Worm (Caenorhabditis elegans): ENCODE measurements around the gene ent-2.

Gene ent-2

DNA sequence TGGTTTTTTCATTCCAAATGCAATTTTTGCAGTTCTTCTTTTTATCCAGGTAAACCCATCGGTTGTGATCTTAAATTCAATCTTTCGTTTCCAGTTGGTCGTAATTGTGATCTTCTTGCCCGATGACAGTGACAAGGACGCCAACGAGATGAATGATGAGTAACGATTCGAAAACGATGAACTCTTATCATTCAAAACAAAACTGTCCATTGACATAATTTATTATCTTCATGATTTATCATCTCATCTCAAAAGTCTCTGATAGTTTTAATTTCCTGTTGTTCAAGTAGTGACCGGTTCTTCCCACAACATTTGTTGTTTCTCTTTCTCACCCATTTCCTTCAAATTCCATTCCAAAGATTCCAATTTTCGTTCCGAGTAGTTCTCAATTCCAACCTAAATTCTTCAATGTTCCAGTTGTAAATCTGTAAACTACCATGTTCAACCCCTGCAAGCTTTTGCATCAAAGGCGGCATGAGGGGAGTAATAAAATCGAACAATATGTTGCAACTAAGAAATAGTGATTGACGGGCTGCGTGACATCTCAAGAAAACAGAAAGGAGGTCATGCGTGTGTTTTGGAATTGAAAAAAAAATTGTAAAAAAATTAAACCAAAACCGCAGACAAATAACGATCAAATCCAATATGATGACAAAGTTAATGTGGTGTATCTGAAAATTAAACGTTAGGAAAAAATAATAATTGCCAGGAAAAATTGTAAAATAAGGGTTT is 25.4 kb downstream of the ent-2 start:
- TF ChIP-seq unc-98 (GFP tag; IDR thresholded peaks at IDR 0.05), result no peak
- TF ChIP-seq nhr-71 (tag; optimal IDR thresholded peaks at IDR 0.05), result peak; percentile 26
- no peak for TF ChIP-seq mef-2 (tag; optimal IDR thresholded peaks at IDR 0.05)
- no peak for TF ChIP-seq ets-5 (GFP tag; IDR thresholded peaks at IDR 0.05)
- peak; percentile 85 for TF ChIP-seq nhr-85 (tag)
- TF ChIP-seq pqm-1 (tag; optimal IDR thresholded peaks at IDR 0.05), result no peak
- no peak for TF ChIP-seq fkh-4 (tag; optimal IDR thresholded peaks at IDR 0.05; ENCODE audit: borderline replicate concordance)
- TF ChIP-seq fkh-10 (GFP tag; optimal IDR thresholded peaks at IDR 0.05), result no peak
- TF ChIP-seq hlh-4 (tag; optimal IDR thresholded peaks at IDR 0.05), result no peak
- TF ChIP-seq C16A3.4 (tag; optimal IDR thresholded peaks at IDR 0.05), result no peak
- TF ChIP-seq dsc-1 (tag; optimal IDR thresholded peaks at IDR 0.05), result no peak
- TF ChIP-seq blmp-1 (tag; optimal IDR thresholded peaks at IDR 0.05), result peak; percentile 31
- TF ChIP-seq skn-1 (tag; optimal IDR thresholded peaks at IDR 0.05), result no peak
- no peak for TF ChIP-seq pax-3 (tag; optimal IDR thresholded peaks at IDR 0.05)
- TF ChIP-seq ceh-8 (GFP tag; optimal IDR thresholded peaks at IDR 0.05), result no peak
- TF ChIP-seq C04F5.9 (tag; optimal IDR thresholded peaks at IDR 0.05), result no peak
- TF ChIP-seq unc-130 (tag; optimal IDR thresholded peaks at IDR 0.05), result no peak
- no peak for TF ChIP-seq pag-3 (tag; optimal IDR thresholded peaks at IDR 0.05; ENCODE audit: borderline replicate concordance, insufficient read depth)
- TF ChIP-seq nhr-20 (tag; optimal IDR thresholded peaks at IDR 0.05), result peak; percentile 28
- no peak for TF ChIP-seq efl-3 (GFP tag; optimal IDR thresholded peaks at IDR 0.05)
- TF ChIP-seq nhr-90 (tag; optimal IDR thresholded peaks at IDR 0.05; ENCODE audit: poor library complexity), result peak; percentile 29
- TF ChIP-seq lin-14 (GFP tag; optimal IDR thresholded peaks at IDR 0.05), result peak; percentile 38
- no peak for TF ChIP-seq nhr-12 (tag; optimal IDR thresholded peaks at IDR 0.05)
- no peak for TF ChIP-seq sptf-1 (tag; optimal IDR thresholded peaks at IDR 0.05)
- TF ChIP-seq zip-4 (GFP tag; optimal IDR thresholded peaks at IDR 0.05), result no peak
- TF ChIP-seq elt-3 (tag; optimal IDR thresholded peaks at IDR 0.05), result peak in 3 of 6 experiments; percentile 19 to 80 (median 62)
- peak; percentile 51; the same call in 1 of the 2 replicates for TF ChIP-seq grh-1 (GFP tag; IDR thresholded peaks at IDR 0.05)
- TF ChIP-seq snu-23 (GFP tag; optimal IDR thresholded peaks at IDR 0.05), result peak; percentile 40
- no peak for TF ChIP-seq F16B12.6 (tag; optimal IDR thresholded peaks at IDR 0.05)
- TF ChIP-seq sox-4 (tag; optimal IDR thresholded peaks at IDR 0.05), result no peak
- TF ChIP-seq isw-1 (GFP tag; IDR thresholded peaks at IDR 0.05), result no peak
- TF ChIP-seq nhr-77 (tag; optimal IDR thresholded peaks at IDR 0.05), result no peak
- no peak for TF ChIP-seq mep-1 (tag; optimal IDR thresholded peaks at IDR 0.05)
- no peak for TF ChIP-seq aha-1 (tag; optimal IDR thresholded peaks at IDR 0.05)
- TF ChIP-seq nhr-19 (GFP tag; conservative IDR thresholded peaks at IDR 0.05), result 0 out of 2 replicates have a peak, but pooled peaks have one; percentile 19
- no peak for TF ChIP-seq nhr-11 (tag; optimal IDR thresholded peaks at IDR 0.05)
- TF ChIP-seq elt-2 (tag; optimal IDR thresholded peaks at IDR 0.05), result no peak
- no peak for TF ChIP-seq ztf-11 (tag; optimal IDR thresholded peaks at IDR 0.05)
- no peak for TF ChIP-seq ama-1 (optimal IDR thresholded peaks at IDR 0.05)
- TF ChIP-seq tlp-1 (tag; optimal IDR thresholded peaks at IDR 0.05), result no peak

DNA sequence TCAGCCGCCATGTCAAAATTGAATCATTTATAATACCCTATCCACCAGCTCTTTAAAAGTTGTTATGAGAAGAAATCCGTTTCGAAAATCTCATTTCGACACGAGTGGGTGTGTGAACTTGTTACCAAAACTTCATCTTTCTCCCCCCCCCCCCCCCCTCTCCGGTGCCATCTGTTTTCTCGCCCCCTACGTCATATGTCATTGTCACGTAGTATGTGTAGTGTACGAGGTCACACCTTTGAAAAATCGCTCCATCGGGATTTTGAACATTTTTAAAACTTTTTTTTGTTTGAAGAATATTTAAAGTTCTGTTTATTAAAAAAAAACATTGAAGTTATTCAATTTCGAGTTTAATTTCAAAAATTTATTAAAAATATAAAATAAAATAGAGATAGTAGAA is 26.9 kb downstream of the ent-2 start:
- TF ChIP-seq efl-1 (optimal IDR thresholded peaks at IDR 0.05) (no peak), efl-1 (GFP tag; optimal IDR thresholded peaks at IDR 0.05 in 1 of 2) (no peak), hpl-2 (GFP tag; optimal IDR thresholded peaks at IDR 0.05) (no peak), ceh-63 (GFP tag; optimal IDR thresholded peaks at IDR 0.05) (no peak), nhr-85 (tag) (peak; percentile 71), unc-30 (tag; optimal IDR thresholded peaks at IDR 0.05) (no peak), C16A3.4 (tag; optimal IDR thresholded peaks at IDR 0.05) (no peak), sptf-1 (tag; optimal IDR thresholded peaks at IDR 0.05) (no peak), sox-4 (tag; optimal IDR thresholded peaks at IDR 0.05) (no peak), fkh-8 (tag; optimal IDR thresholded peaks at IDR 0.05) (no peak), lin-14 (GFP tag; optimal IDR thresholded peaks at IDR 0.05) (peak; percentile 86), unc-62 (GFP tag; optimal IDR thresholded peaks at IDR 0.05) (no peak), irx-1 (tag; optimal IDR thresholded peaks at IDR 0.05) (peak; percentile 4), fkh-4 (tag; optimal IDR thresholded peaks at IDR 0.05; ENCODE audit: borderline replicate concordance) (no peak), aha-1 (tag; optimal IDR thresholded peaks at IDR 0.05) (no peak), tlp-1 (tag; optimal IDR thresholded peaks at IDR 0.05) (no peak), hlh-4 (tag; optimal IDR thresholded peaks at IDR 0.05) (no peak), lin-39 (tag; optimal IDR thresholded peaks at IDR 0.05) (peak; percentile 31)

Measured in whole organism, L1 larva.